Worm (Caenorhabditis elegans): ENCODE data around the gene ife-1.

ife-1 gene

ce11 chrIII:13333754-13334153 lies 9.5 kb upstream of the ife-1 start, which contains the start of gene sdz-20:
sdz-20 (plus strand) TSS chrIII:13334054.
- TF ChIP-seq ctbp-1 (GFP tag; IDR thresholded peaks at IDR 0.05), result no peak
- no peak for TF ChIP-seq mxl-3 (GFP tag; optimal IDR thresholded peaks at IDR 0.05)
- TF ChIP-seq dmd-8 (GFP tag; IDR thresholded peaks at IDR 0.05), result no peak
- no peak for TF ChIP-seq zfp-3 (GFP tag; conservative IDR thresholded peaks at IDR 0.05)
- TF ChIP-seq madf-5 (GFP tag; IDR thresholded peaks at IDR 0.05), result no peak
- no peak for TF ChIP-seq fos-1 (tag; optimal IDR thresholded peaks at IDR 0.05)
- no peak for TF ChIP-seq pha-4 (GFP tag; IDR thresholded peaks at IDR 0.05)
- TF ChIP-seq pha-4 (tag; optimal IDR thresholded peaks at IDR 0.05), result no peak
- TF ChIP-seq F10B5.3 (tag; optimal IDR thresholded peaks at IDR 0.05), result no peak
- TF ChIP-seq nhr-76 (tag; optimal IDR thresholded peaks at IDR 0.05), result no peak
- TF ChIP-seq mdt-29 (GFP tag; IDR thresholded peaks at IDR 0.05), result no peak
- TF ChIP-seq snpc-4 (tag; optimal IDR thresholded peaks at IDR 0.05), result no peak
- no peak for TF ChIP-seq unc-62 (GFP tag; optimal IDR thresholded peaks at IDR 0.05 in 1 of 2)
- no peak for TF ChIP-seq unc-62 (tag; optimal IDR thresholded peaks at IDR 0.05)
- no peak for TF ChIP-seq saeg-2 (GFP tag; IDR thresholded peaks at IDR 0.05)
- TF ChIP-seq nhr-41 (GFP tag; IDR thresholded peaks at IDR 0.05), result no peak
- no peak for TF ChIP-seq daf-19 (GFP tag; conservative IDR thresholded peaks at IDR 0.05)
- no peak for TF ChIP-seq ama-1 (optimal IDR thresholded peaks at IDR 0.05)

DNA sequence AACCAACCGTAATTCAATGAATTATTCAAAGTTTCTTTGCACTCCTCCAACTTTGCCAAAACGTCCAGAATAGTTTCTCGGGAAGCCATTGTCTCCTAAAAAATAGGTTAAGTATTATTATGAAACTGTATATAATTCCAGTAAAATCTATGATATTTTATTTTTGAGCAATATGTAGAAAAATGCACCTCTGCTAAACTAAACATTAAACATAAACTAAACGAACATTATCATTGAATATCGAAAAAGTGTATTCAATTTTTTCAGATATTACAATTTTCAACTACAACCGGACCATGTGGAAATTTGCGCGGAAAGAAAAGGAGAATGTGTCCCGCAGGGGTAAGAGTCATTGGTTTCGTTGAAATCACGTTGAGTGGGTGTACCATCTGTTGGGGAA lies 3.5 kb upstream of the ife-1 start, which contains the start of gene F53A2.3:
TSS of gene F53A2.3 (minus strand) at position 101 of the 400 bp plus-strand sequence.
- TF ChIP-seq ceh-32 (tag; optimal IDR thresholded peaks at IDR 0.05; ENCODE audit: poor library complexity) (no peak), R02D3.7 (tag; optimal IDR thresholded peaks at IDR 0.05) (no peak), fos-1 (tag; optimal IDR thresholded peaks at IDR 0.05) (no peak), spr-3 (GFP tag; optimal IDR thresholded peaks at IDR 0.05) (no peak), dmd-8 (GFP tag; IDR thresholded peaks at IDR 0.05) (no peak), hif-1 (tag; optimal IDR thresholded peaks at IDR 0.05) (no peak), lin-15B (tag; optimal IDR thresholded peaks at IDR 0.05) (no peak), nhr-25 (tag; optimal IDR thresholded peaks at IDR 0.05; ENCODE audit: borderline replicate concordance, insufficient read depth) (no peak), mxl-3 (GFP tag; optimal IDR thresholded peaks at IDR 0.05) (no peak), daf-19 (GFP tag; conservative IDR thresholded peaks at IDR 0.05) (no peak), aha-1 (tag) (no peak), nhr-6 (tag; optimal IDR thresholded peaks at IDR 0.05) (no peak), snpc-4 (tag; optimal IDR thresholded peaks at IDR 0.05) (no peak)

DNA sequence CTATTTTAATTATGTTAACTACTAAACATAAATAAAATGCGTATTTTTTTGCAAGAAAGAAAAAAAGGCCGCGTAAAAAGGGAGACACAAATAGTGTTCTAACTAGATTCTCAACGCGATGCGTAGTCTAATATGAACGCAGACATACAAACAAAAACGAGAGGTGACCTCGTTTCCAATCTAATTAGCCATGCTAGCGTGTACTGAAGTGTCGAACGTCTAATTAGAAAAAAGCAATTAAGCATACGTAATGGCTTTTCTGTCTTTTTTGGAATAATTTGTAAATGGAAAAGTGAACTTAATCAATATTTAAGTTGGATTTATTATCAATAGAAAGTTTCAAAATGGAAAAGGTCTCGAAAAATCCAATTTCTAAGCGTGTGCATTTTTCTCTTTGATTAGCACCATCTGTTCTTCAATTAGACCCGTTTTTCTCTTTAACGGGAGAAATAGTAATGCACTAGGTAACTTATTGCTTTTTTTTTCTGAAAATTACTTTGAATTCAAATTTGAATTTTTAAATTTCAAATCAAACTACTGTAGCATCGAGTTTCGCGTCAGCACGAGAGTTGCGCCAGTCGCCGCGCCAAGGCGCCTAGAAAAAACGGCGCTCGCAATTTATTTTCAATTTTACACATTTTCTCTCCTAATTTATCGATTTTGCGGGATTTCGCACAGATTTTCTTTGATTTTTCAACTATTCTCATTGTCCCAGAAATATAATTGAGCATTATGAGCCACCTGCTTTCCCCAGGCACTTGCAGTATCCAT lies 2.5 kb upstream of the ife-1 start:
- TF ChIP-seq set-16 (GFP tag; IDR thresholded peaks at IDR 0.05), result no peak
- TF ChIP-seq dpl-1 (GFP tag; optimal IDR thresholded peaks at IDR 0.05), result peak; percentile 72
- TF ChIP-seq aha-1 (tag), result peak; percentile 52
- TF ChIP-seq Y48G9A.11 (GFP tag; IDR thresholded peaks at IDR 0.05), result no peak
- peak in 1 of 2 experiments; percentile 55 for TF ChIP-seq lsy-2 (tag; optimal IDR thresholded peaks at IDR 0.05)
- no peak for TF ChIP-seq Y105C5A.15 (GFP tag; IDR thresholded peaks at IDR 0.05)

ce11 chrIII:13341275-13341626 lies 2.0 kb upstream of the ife-1 start, which contains the start of gene nud-1:
nud-1 (plus strand) TSS chrIII:13341527.
- TF ChIP-seq aha-1 (tag) (no peak), spr-3 (GFP tag; optimal IDR thresholded peaks at IDR 0.05) (no peak), ceh-32 (tag; optimal IDR thresholded peaks at IDR 0.05; ENCODE audit: poor library complexity) (no peak), F49E8.2 (tag; optimal IDR thresholded peaks at IDR 0.05; ENCODE audit: borderline replicate concordance) (no peak), nhr-102 (tag; optimal IDR thresholded peaks at IDR 0.05) (no peak)
